Fruit fly (Drosophila melanogaster): ENCODE data around the gene CG10600.

DNA sequence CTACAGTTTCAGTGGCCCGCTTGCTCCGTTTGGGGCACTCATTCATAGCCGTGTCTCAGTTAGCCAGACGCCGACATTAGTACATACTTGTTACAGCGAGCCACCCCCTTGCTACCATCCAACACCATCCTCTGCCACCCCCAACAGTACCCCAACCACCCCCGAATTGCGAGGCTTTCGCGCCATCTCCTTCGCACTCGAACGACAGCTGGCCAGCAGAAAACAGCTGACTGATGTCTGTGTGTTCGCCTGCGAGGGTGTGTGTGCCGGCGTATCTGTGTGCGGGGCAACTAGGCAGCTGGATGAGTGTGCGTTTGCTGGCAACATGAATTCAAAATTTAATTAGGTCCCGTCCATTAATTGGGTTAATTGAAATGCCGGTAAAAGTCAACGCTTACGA is 43.3 kb upstream of the CG10600 start:
- TF ChIP-seq btn (GFP tag; optimal IDR thresholded peaks at IDR 0.05), result no peak
- no peak for TF ChIP-seq CG15269 (tag; optimal IDR thresholded peaks at IDR 0.05)
- TF ChIP-seq CG12299 (tag; optimal IDR thresholded peaks at IDR 0.05), result no peak
- TF ChIP-seq CG34422 (GFP tag; IDR thresholded peaks at IDR 0.05), result 0 out of 3 replicates have a peak, but pooled peaks have one; percentile 14
- no peak for TF ChIP-seq org-1 (GFP tag; optimal IDR thresholded peaks at IDR 0.05)
- no peak for TF ChIP-seq sim (GFP tag; IDR thresholded peaks at IDR 0.05)
- TF ChIP-seq CG14667 (GFP tag; IDR thresholded peaks at IDR 0.05), result no peak
- no peak for TF ChIP-seq Neu2 (GFP tag; optimal IDR thresholded peaks at IDR 0.05; ENCODE audit: borderline replicate concordance)
- no peak for TF ChIP-seq Awh (GFP tag; IDR thresholded peaks at IDR 0.05)
- TF ChIP-seq YL-1 (GFP tag; optimal IDR thresholded peaks at IDR 0.05), result no peak
- TF ChIP-seq CG8388 (GFP tag; optimal IDR thresholded peaks at IDR 0.05), result no peak

Measured in whole organism, embryonic.